Worm (Caenorhabditis elegans): ENCODE measurements around the gene W06H8.6.

Gene W06H8.6

ce11 chrV:6229457-6229949, 2.7 kb upstream of the W06H8.6 start (continued):
- no peak for TF ChIP-seq nhr-120 (GFP tag; IDR thresholded peaks at IDR 0.05)
- TF ChIP-seq snpc-4 (GFP tag; optimal IDR thresholded peaks at IDR 0.05) = no peak
- peak in 3 of 4 experiments; percentile 35 to 54 (median 53) for TF ChIP-seq snpc-4 (tag; optimal IDR thresholded peaks at IDR 0.05)
- no peak for TF ChIP-seq F57A8.1 (GFP tag; optimal IDR thresholded peaks at IDR 0.05)
- no peak for TF ChIP-seq sea-2 (GFP tag; IDR thresholded peaks at IDR 0.05)
- TF ChIP-seq F23B12.7 (tag; optimal IDR thresholded peaks at IDR 0.05; ENCODE audit: insufficient read depth) = no peak
- TF ChIP-seq unc-130 (GFP tag; optimal IDR thresholded peaks at IDR 0.05) = no peak
- TF ChIP-seq rcor-1 (GFP tag; IDR thresholded peaks at IDR 0.05) = no peak
- no peak for TF ChIP-seq snpc-1.1 (tag; optimal IDR thresholded peaks at IDR 0.05; ENCODE audit: insufficient read depth)
- TF ChIP-seq ZK185.1 (tag; optimal IDR thresholded peaks at IDR 0.05; ENCODE audit: poor library complexity, severe bottlenecking) = no peak
- TF ChIP-seq attf-5 (GFP tag; optimal IDR thresholded peaks at IDR 0.05) = peak; percentile 55
- no peak for TF ChIP-seq hlh-12 (tag; optimal IDR thresholded peaks at IDR 0.05)
- TF ChIP-seq snpc-1.3 (tag; optimal IDR thresholded peaks at IDR 0.05; ENCODE audit: insufficient read depth) = no peak
- TF ChIP-seq mcd-1 (GFP tag; IDR thresholded peaks at IDR 0.05) = no peak
- peak; percentile 3 for TF ChIP-seq gei-17 (GFP tag; optimal IDR thresholded peaks at IDR 0.05)
- TF ChIP-seq akir-1 (GFP tag; optimal IDR thresholded peaks at IDR 0.05) = no peak
- TF ChIP-seq ztf-22 (GFP tag; optimal IDR thresholded peaks at IDR 0.05) = no peak
- TF ChIP-seq chd-7 (tag; optimal IDR thresholded peaks at IDR 0.05) = peak; percentile 65
- TF ChIP-seq ets-4 (GFP tag; optimal IDR thresholded peaks at IDR 0.05) = no peak
- TF ChIP-seq madf-3 (GFP tag; IDR thresholded peaks at IDR 0.05) = no peak
- peak; percentile 63 for TF ChIP-seq zfh-2 (GFP tag; conservative IDR thresholded peaks at IDR 0.05)
- no peak for TF ChIP-seq ztf-6 (GFP tag; IDR thresholded peaks at IDR 0.05)
- no peak for TF ChIP-seq Y56A3A.18 (GFP tag; IDR thresholded peaks at IDR 0.05)
- TF ChIP-seq F22D6.2 (tag; optimal IDR thresholded peaks at IDR 0.05) = peak; percentile 78
- no peak for TF ChIP-seq madf-6 (GFP tag; IDR thresholded peaks at IDR 0.05)
- TF ChIP-seq Y79H2A.3 (GFP tag; conservative IDR thresholded peaks at IDR 0.05) = no peak
- TF ChIP-seq T26A5.8 (tag; optimal IDR thresholded peaks at IDR 0.05) = no peak
- peak; percentile 11 to 80 for TF ChIP-seq let-607 (tag; optimal IDR thresholded peaks at IDR 0.05)
- no peak for TF ChIP-seq hmg-20 (GFP tag; IDR thresholded peaks at IDR 0.05)
- TF ChIP-seq ceh-58 (GFP tag; IDR thresholded peaks at IDR 0.05) = no peak
- TF ChIP-seq ceh-40 (GFP tag; IDR thresholded peaks at IDR 0.05) = no peak
- TF ChIP-seq pbrm-1 (GFP tag; IDR thresholded peaks at IDR 0.05) = peak; percentile 21; the same call in 1 of the 2 replicates
- TF ChIP-seq nfya-1 (tag; optimal IDR thresholded peaks at IDR 0.05; ENCODE audit: borderline replicate concordance, insufficient read depth) = no peak
- TF ChIP-seq zim-3 (tag; optimal IDR thresholded peaks at IDR 0.05) = no peak
- peak; percentile 62; the same call in 1 of the 2 replicates for TF ChIP-seq B0336.3 (GFP tag; IDR thresholded peaks at IDR 0.05)
- TF ChIP-seq madf-10 (tag; optimal IDR thresholded peaks at IDR 0.05) = peak; percentile 97
- no peak for TF ChIP-seq egl-18 (GFP tag; IDR thresholded peaks at IDR 0.05)
- no peak for TF ChIP-seq athp-1 (tag; optimal IDR thresholded peaks at IDR 0.05)
- no peak for TF ChIP-seq fkh-3 (tag; optimal IDR thresholded peaks at IDR 0.05)
- no peak for TF ChIP-seq Y67H2A.10 (GFP tag; conservative IDR thresholded peaks at IDR 0.05)
- no peak for TF ChIP-seq tlf-1 (GFP tag; optimal IDR thresholded peaks at IDR 0.05)
- no peak for TF ChIP-seq cebp-1 (GFP tag; IDR thresholded peaks at IDR 0.05)
- peak; percentile 67 for TF ChIP-seq cebp-1 (tag; optimal IDR thresholded peaks at IDR 0.05)
- TF ChIP-seq pha-4 (tag; optimal IDR thresholded peaks at IDR 0.05) = no peak
- no peak for TF ChIP-seq lin-26 (GFP tag; IDR thresholded peaks at IDR 0.05)
- no peak for TF ChIP-seq ama-1 (optimal IDR thresholded peaks at IDR 0.05)
- TF ChIP-seq ama-1 (GFP tag; optimal IDR thresholded peaks at IDR 0.05) = no peak
- no peak for TF ChIP-seq C06A6.2 (GFP tag; conservative IDR thresholded peaks at IDR 0.05)
- no peak for TF ChIP-seq C17E4.6 (GFP tag; IDR thresholded peaks at IDR 0.05)

Data from whole organism, young adult.